Worm (Caenorhabditis elegans) whole organism, L1 larva: Measurements from ENCODE around the gene F21A3.2.

Experiments used
- alr-1 ChIP-seq: fragments of 200-800 bp; sonication (Bioruptor generic); optimal IDR thresholded peaks from 2 replicates; lab custom pipeline; 2018; ENCODE audit warnings: borderline replicate concordance, mild to moderate bottlenecking, missing genetic modification characterization, missing compliant biosample characterization
- ces-1 ChIP-seq: fragments of 150-350 bp; optimal IDR thresholded peaks from 2 replicates; lab custom pipeline; 2014; ENCODE audit warnings: missing biosample characterization, missing genetic modification reagents, missing genetic modification characterization
- fos-1 ChIP-seq: fragments of 150-350 bp; optimal IDR thresholded peaks from 2 replicates; lab custom pipeline; 2014; ENCODE audit warnings: missing biosample characterization, missing genetic modification characterization
- sup-37 ChIP-seq: fragments of 200-800 bp; sonication (Bioruptor generic); optimal IDR thresholded peaks from 2 replicates; lab custom pipeline; 2018; ENCODE audit warnings: mild to moderate bottlenecking, missing genetic modification characterization, missing compliant biosample characterization

ce11 chrV:15492518-15492917 is 41.2 kb downstream of the F21A3.2 start, which contains the start of gene str-264:
- TF ChIP-seq fos-1 (tag; lab: Kevin White, UChicago) (no peak), alr-1 (tag; lab: Kevin White, UChicago) (no peak), sup-37 (GFP tag; lab: Kevin White, UChicago) (no peak), ces-1 (GFP tag; lab: Kevin White, UChicago) (no peak)
